Worm (Caenorhabditis elegans) whole organism, young adult: ENCODE results near the gene elc-2.

Source experiments
- B0336.3 ChIP-seq: fragments of 200-800 bp; sonication (Bioruptor generic); IDR thresholded peaks from 2 replicates; pipeline ENCODE4 v1.3.6; 2022; ENCODE audit warnings: missing genetic modification characterization, missing compliant biosample characterization
- F52B5.7 ChIP-seq: sonication (generic microtip); optimal IDR thresholded peaks from 2 replicates; lab custom pipeline; 2016; ENCODE audit warnings: mild to moderate bottlenecking, missing genetic modification characterization, missing compliant biosample characterization
- ZK185.1 ChIP-seq: sonication (generic microtip); optimal IDR thresholded peaks from 2 replicates; lab custom pipeline; 2016; ENCODE audit warnings: mild to moderate bottlenecking, missing genetic modification characterization, missing compliant biosample characterization; ENCODE audit not compliant: poor library complexity, severe bottlenecking
- akir-1 ChIP-seq: fragments of 200-800 bp; sonication (Bioruptor generic); optimal IDR thresholded peaks from 2 replicates; lab custom pipeline; 2018; ENCODE audit warnings: mild to moderate bottlenecking, missing genetic modification characterization, moderate library complexity, missing compliant biosample characterization
- ceh-100 ChIP-seq: fragments of 200-800 bp; sonication (Bioruptor generic); IDR thresholded peaks from 2 replicates; pipeline ENCODE4 v1.3.6; 2022; ENCODE audit warnings: missing genetic modification reagents, missing genetic modification characterization, missing compliant biosample characterization
- dpff-1 ChIP-seq: sonication (generic microtip); optimal IDR thresholded peaks from 2 replicates; lab custom pipeline; 2017; ENCODE audit warnings: mild to moderate bottlenecking, missing genetic modification characterization, missing compliant biosample characterization
- sea-2 ChIP-seq: fragments of 200-800 bp; sonication (Bioruptor generic); IDR thresholded peaks from 2 replicates; pipeline ENCODE4 v1.3.6; 2022; ENCODE audit warnings: missing genetic modification characterization, missing compliant biosample characterization
- snpc-4 ChIP-seq, 5 experiments: fragments of 150-350 bp in 1 of 5; sonication (generic microtip) in 4 of 5; optimal IDR thresholded peaks; 2 replicates each; lab custom pipeline; 2014 to 2018; ENCODE audit warnings: missing genetic modification characterization in 5 of 5, missing biosample characterization in 3 of 5, antibody characterized with exemption in 2 of 5, mild to moderate bottlenecking in 2 of 5, missing compliant biosample characterization in 2 of 5, missing genotype in 2 of 5, moderate library complexity in 2 of 5, missing genetic modification reagents in 1 of 5
- tlf-1 ChIP-seq: fragments of 200-800 bp; sonication (Bioruptor generic); optimal IDR thresholded peaks from 2 replicates; lab custom pipeline; 2018; ENCODE audit warnings: mild to moderate bottlenecking, missing genetic modification characterization, missing compliant biosample characterization

DNA sequence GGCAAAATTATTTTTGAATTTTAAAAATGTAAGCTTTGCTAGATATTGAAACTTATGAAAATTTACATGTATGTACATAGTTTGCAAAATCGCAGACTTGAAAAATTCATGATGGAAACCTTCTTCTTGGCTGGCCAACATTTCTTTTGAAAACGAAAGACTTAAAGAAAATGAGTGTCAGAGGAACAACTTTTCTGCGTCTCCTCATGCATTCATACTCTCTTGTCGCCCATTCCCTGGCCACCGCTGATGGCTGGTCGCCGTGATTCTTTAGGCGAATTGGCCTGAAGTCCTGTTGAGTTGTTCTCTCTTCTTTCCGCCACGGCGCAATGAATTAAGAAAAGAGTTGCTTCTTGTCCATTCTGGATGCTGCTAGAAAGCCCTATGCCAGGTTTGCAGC, 18.2 kb upstream of the elc-2 start:
- TF ChIP-seq dpff-1 (tag; lab: Kevin White, UChicago) (no peak), ZK185.1 (tag; lab: Kevin White, UChicago) (no peak), tlf-1 (no peak), B0336.3 (GFP tag; lab: Robert Waterston, UW) (no peak), ceh-100 (GFP tag; lab: Robert Waterston, UW) (no peak), snpc-4 (GFP tag; optimal IDR thresholded peaks at IDR 0.05; lab: Kevin White, UChicago) (no peak), snpc-4 (tag; optimal IDR thresholded peaks at IDR 0.05; lab: Kevin White, UChicago) (no peak), F52B5.7 (tag; lab: Kevin White, UChicago) (no peak), akir-1 (no peak), sea-2 (GFP tag; lab: Robert Waterston, UW) (no peak)
